Fruit fly (Drosophila melanogaster): Measurements from ENCODE around the gene dsb.

The dsb gene

dm6 chr3L:1876215-1876625 lies 33.8 kb downstream of the dsb start, which contains the start of gene dre4 (continued):
- TF ChIP-seq chif (GFP tag; optimal IDR thresholded peaks at IDR 0.05) (peak; percentile 56 to 71), dm (GFP tag; optimal IDR thresholded peaks at IDR 0.05) (peak; percentile 66), gce (GFP tag; IDR thresholded peaks at IDR 0.05) (no peak), wek (GFP tag; optimal IDR thresholded peaks at IDR 0.05) (no peak), CG31365 (tag; optimal IDR thresholded peaks at IDR 0.05) (peak; percentile 40), H15 (GFP tag; IDR thresholded peaks at IDR 0.05) (no peak; the same call in 2 of the 3 replicates), bowl (GFP tag; IDR thresholded peaks at IDR 0.05) (no peak), sc (optimal IDR thresholded peaks at IDR 0.05) (no peak), sc (GFP tag; optimal IDR thresholded peaks at IDR 0.05) (peak; percentile 12), tin (GFP tag; optimal IDR thresholded peaks at IDR 0.05) (peak; percentile 73), cad (GFP tag; optimal IDR thresholded peaks at IDR 0.05) (no peak), CG32767 (GFP tag; IDR thresholded peaks at IDR 0.05) (0 out of 2 replicates have a peak, but pooled peaks have one; percentile 28), fu2 (GFP tag; optimal IDR thresholded peaks at IDR 0.05) (peak; percentile 60), CG7786 (GFP tag; optimal IDR thresholded peaks at IDR 0.05) (peak; percentile 67), CG8089 (GFP tag; optimal IDR thresholded peaks at IDR 0.05) (peak; percentile 49), tio (GFP tag; optimal IDR thresholded peaks at IDR 0.05) (no peak), toy (GFP tag; IDR thresholded peaks at IDR 0.05) (no peak), ash1 (GFP tag; optimal IDR thresholded peaks at IDR 0.05) (no peak), Sry-δ (GFP tag; optimal IDR thresholded peaks at IDR 0.05) (peak; percentile 61), CG2129 (GFP tag; IDR thresholded peaks at IDR 0.05; ENCODE audit: partially characterized antibody) (no peak), CG13624 (GFP tag; optimal IDR thresholded peaks at IDR 0.05) (peak; percentile 89), CG2875 (GFP tag; optimal IDR thresholded peaks at IDR 0.05) (peak; percentile 65), emc (GFP tag; optimal IDR thresholded peaks at IDR 0.05) (no peak), CG3281 (GFP tag; optimal IDR thresholded peaks at IDR 0.05) (peak; percentile 50), Pdp1 (GFP tag; optimal IDR thresholded peaks at IDR 0.05) (peak; percentile 71 to 72), CG16779 (GFP tag; IDR thresholded peaks at IDR 0.05) (0 out of 2 replicates have a peak, but pooled peaks have one; percentile 15), HmgD (GFP tag; optimal IDR thresholded peaks at IDR 0.05) (peak; percentile 68), CG9932 (GFP tag; IDR thresholded peaks at IDR 0.05) (peak; percentile 77), Abd-B (GFP tag; optimal IDR thresholded peaks at IDR 0.05) (peak; percentile 49), bcd (GFP tag; optimal IDR thresholded peaks at IDR 0.05) (peak; percentile 74), Gug (GFP tag; IDR thresholded peaks at IDR 0.05) (peak; percentile 37; the same call in 1 of the 4 replicates), pnt (GFP tag; optimal IDR thresholded peaks at IDR 0.05) (peak; percentile 45), exex (tag; optimal IDR thresholded peaks at IDR 0.05) (peak; percentile 11), fd64A (GFP tag; optimal IDR thresholded peaks at IDR 0.05) (peak; percentile 37), CG15269 (tag; optimal IDR thresholded peaks at IDR 0.05) (peak; percentile 58), CG4617 (GFP tag; optimal IDR thresholded peaks at IDR 0.05; ENCODE audit: borderline replicate concordance) (peak; percentile 64), CG8290 (GFP tag; optimal IDR thresholded peaks at IDR 0.05) (peak; percentile 64), CG8290 (tag; optimal IDR thresholded peaks at IDR 0.05) (peak in 1 of 2 experiments; percentile 81), CG1832 (GFP tag; optimal IDR thresholded peaks at IDR 0.05) (no peak), CG4820 (GFP tag; optimal IDR thresholded peaks at IDR 0.05) (peak; percentile 70), Vsx1 (GFP tag; optimal IDR thresholded peaks at IDR 0.05) (no peak), HLH54F (GFP tag; optimal IDR thresholded peaks at IDR 0.05) (peak; percentile 74), Doc3 (GFP tag; IDR thresholded peaks at IDR 0.05; ENCODE audit: partially characterized antibody) (no peak), CG8924 (tag; optimal IDR thresholded peaks at IDR 0.05) (peak; percentile 71), Six4 (GFP tag; optimal IDR thresholded peaks at IDR 0.05) (peak; percentile 60), CoRest (tag; optimal IDR thresholded peaks at IDR 0.05) (peak; percentile 66), tna (GFP tag; IDR thresholded peaks at IDR 0.05; ENCODE audit: partially characterized antibody) (no peak), CG8388 (GFP tag; optimal IDR thresholded peaks at IDR 0.05) (peak; percentile 68), Ets97D (GFP tag; optimal IDR thresholded peaks at IDR 0.05) (peak; percentile 89), Oli (tag; optimal IDR thresholded peaks at IDR 0.05) (peak; percentile 63), CG8281 (tag; optimal IDR thresholded peaks at IDR 0.05) (no peak)

Data from whole organism, embryonic.